Fruit fly (Drosophila melanogaster) whole organism, embryonic: ENCODE data around the gene CG8419.

Source experiments
- Awh ChIP-seq: fragments of 200-800 bp; sonication (Bioruptor generic); IDR thresholded peaks from 2 replicates; pipeline ENCODE4, ENCODE4 v1.3.6; 2022; ENCODE audit warnings: missing biosample characterization, missing genetic modification characterization
- B-H2 ChIP-seq: fragments of 200-800 bp; sonication (Bioruptor generic); optimal IDR thresholded peaks from 2 replicates; lab custom pipeline; 2018; ENCODE audit warnings: missing biosample characterization, mild to moderate bottlenecking, missing genetic modification characterization
- CG10267 ChIP-seq: fragments of 200-800 bp; sonication (Bioruptor generic); optimal IDR thresholded peaks from 2 replicates; lab custom pipeline; 2018; ENCODE audit warnings: missing biosample characterization, mild to moderate bottlenecking, missing genetic modification characterization, moderate library complexity
- CG11560 ChIP-seq: fragments of 200-800 bp; sonication (Bioruptor generic); IDR thresholded peaks from 3 replicates; pipeline ENCODE4 v1.3.6; 2022; ENCODE audit warnings: missing biosample characterization, missing genetic modification characterization
- CG12236 ChIP-seq: fragments of 200-800 bp; sonication (Bioruptor generic); optimal IDR thresholded peaks from 2 replicates; lab custom pipeline; 2016; ENCODE audit warnings: missing biosample characterization, missing genetic modification characterization
- CG13624 ChIP-seq: fragments of 200-800 bp; sonication (Bioruptor generic); optimal IDR thresholded peaks from 2 replicates; lab custom pipeline; 2016; ENCODE audit warnings: missing biosample characterization, missing genetic modification characterization
- CG16779 ChIP-seq: fragments of 200-800 bp; sonication (Bioruptor generic); IDR thresholded peaks from 2 replicates; pipeline ENCODE4 v1.3.6; 2022; ENCODE audit warnings: missing biosample characterization, missing genetic modification characterization
- CG17328 ChIP-seq: fragments of 200-800 bp; sonication (Bioruptor generic); IDR thresholded peaks from 2 replicates; pipeline ENCODE4 v1.3.6; 2022; ENCODE audit warnings: missing biosample characterization, missing genetic modification characterization
- CG17802 ChIP-seq: fragments of 200-800 bp; sonication (Bioruptor generic); optimal IDR thresholded peaks from 2 replicates; lab custom pipeline; 2018; ENCODE audit warnings: missing biosample characterization, mild to moderate bottlenecking, missing genetic modification characterization, moderate library complexity
- CG18011 ChIP-seq: fragments of 200-800 bp; sonication (Bioruptor generic); optimal IDR thresholded peaks from 2 replicates; lab custom pipeline; 2017; ENCODE audit warnings: missing biosample characterization, missing genetic modification characterization, mild to moderate bottlenecking, moderate library complexity, missing genotype
- CG2116 ChIP-seq: fragments of 200-800 bp; sonication (Bioruptor generic); optimal IDR thresholded peaks from 3 replicates; lab custom pipeline; 2018; ENCODE audit warnings: missing biosample characterization, mild to moderate bottlenecking, missing genetic modification characterization
- CG2120 ChIP-seq: fragments of 200-800 bp; sonication (Bioruptor generic); optimal IDR thresholded peaks from 3 replicates; lab custom pipeline; 2016; ENCODE audit warnings: missing biosample characterization, missing genetic modification characterization
- CG31441 ChIP-seq: fragments of 200-800 bp; sonication (Bioruptor generic); IDR thresholded peaks from 2 replicates; pipeline ENCODE4 v1.3.6; 2022; ENCODE audit warnings: missing biosample characterization, missing genetic modification characterization
- CG5245 ChIP-seq: fragments of 200-800 bp; sonication (Bioruptor generic); optimal IDR thresholded peaks from 3 replicates; lab custom pipeline; 2016; ENCODE audit warnings: missing biosample characterization, missing genetic modification characterization
- CG9609 ChIP-seq: fragments of 200-800 bp; sonication (Bioruptor generic); optimal IDR thresholded peaks from 3 replicates; lab custom pipeline; 2016; ENCODE audit warnings: missing biosample characterization, missing genetic modification characterization
- CTCF ChIP-seq: fragments of 200-800 bp; sonication (Bioruptor generic); optimal IDR thresholded peaks from 2 replicates; lab custom pipeline; 2017; ENCODE audit warnings: missing biosample characterization, mild to moderate bottlenecking, missing genetic modification characterization, moderate library complexity
- Chrac-16 ChIP-seq: fragments of 200-800 bp; sonication (Bioruptor generic); optimal IDR thresholded peaks from 3 replicates; lab custom pipeline; 2016; ENCODE audit warnings: missing biosample characterization, missing genetic modification characterization
- Dll ChIP-seq: fragments of 200-800 bp; sonication (Bioruptor generic); IDR thresholded peaks from 4 replicates; pipeline ENCODE4 v1.3.6; 2022; ENCODE audit warnings: missing biosample characterization, missing genetic modification characterization; ENCODE audit not compliant: partially characterized antibody
- Dref ChIP-seq: fragments of 200-800 bp; sonication (Bioruptor generic); IDR thresholded peaks from 2 replicates; pipeline ENCODE4 v1.3.6; 2022; ENCODE audit warnings: missing biosample characterization, missing genetic modification characterization
- Hr39 ChIP-seq: fragments of >200 bp; optimal IDR thresholded peaks from 2 replicates; lab custom pipeline; 2017
- MESR4 ChIP-seq: fragments of 200-800 bp; sonication (Bioruptor generic); optimal IDR thresholded peaks from 2 replicates; lab custom pipeline; 2018; ENCODE audit warnings: missing biosample characterization, mild to moderate bottlenecking, missing genetic modification characterization, moderate library complexity
- Mad ChIP-seq: fragments of 200-800 bp; sonication (Bioruptor generic); optimal IDR thresholded peaks from 2 replicates; lab custom pipeline; 2016; ENCODE audit warnings: missing biosample characterization, missing genetic modification characterization
- Sin3A ChIP-seq: fragments of >200 bp; optimal IDR thresholded peaks from 2 replicates; lab custom pipeline; 2018
- Sox100B ChIP-seq: fragments of 200-800 bp; sonication (Bioruptor generic); optimal IDR thresholded peaks from 3 replicates; lab custom pipeline; 2018; ENCODE audit warnings: missing biosample characterization, mild to moderate bottlenecking, missing genetic modification characterization
- Spps ChIP-seq: fragments of 200-800 bp; sonication (Bioruptor generic); optimal IDR thresholded peaks from 2 replicates; lab custom pipeline; 2018; ENCODE audit warnings: missing biosample characterization, mild to moderate bottlenecking, missing genetic modification characterization
- Trl ChIP-seq, 3 experiments: fragments of >200 bp in 2 of 3; fragments of 200-800 bp in 1 of 3; sonication (Bioruptor generic) in 1 of 3; optimal IDR thresholded peaks; 2 replicates in 1 of 3; 3 replicates in 2 of 3; lab custom pipeline; 2016 to 2017; ENCODE audit warnings: missing biosample characterization in 1 of 3, missing genetic modification characterization in 1 of 3
- Xrp1 ChIP-seq: fragments of 200-800 bp; sonication (Bioruptor generic); IDR thresholded peaks from 2 replicates; pipeline ENCODE4 v1.3.6; 2022; ENCODE audit warnings: missing biosample characterization, missing genetic modification characterization
- amos ChIP-seq: fragments of 200-800 bp; sonication (Bioruptor generic); IDR thresholded peaks from 2 replicates; pipeline ENCODE4 v1.3.6; 2022; ENCODE audit warnings: missing biosample characterization, missing genetic modification characterization; ENCODE audit not compliant: partially characterized antibody
- bsh ChIP-seq, 2 experiments: fragments of 200-800 bp; sonication (Bioruptor generic); optimal IDR thresholded peaks; 2 replicates each; lab custom pipeline; 2017 to 2018; ENCODE audit warnings: mild to moderate bottlenecking in 2 of 2, missing biosample characterization in 2 of 2, missing genetic modification characterization in 2 of 2, moderate library complexity in 1 of 2
- btn ChIP-seq: fragments of 200-800 bp; sonication (Bioruptor generic); optimal IDR thresholded peaks from 2 replicates; lab custom pipeline; 2016; ENCODE audit warnings: missing biosample characterization, missing genetic modification characterization
- chinmo ChIP-seq: fragments of 200-800 bp; sonication (Bioruptor generic); IDR thresholded peaks from 4 replicates; pipeline ENCODE4 v1.3.6; 2022; ENCODE audit warnings: missing biosample characterization, missing genetic modification characterization; ENCODE audit not compliant: partially characterized antibody
- crc ChIP-seq: fragments of 200-800 bp; sonication (Bioruptor generic); optimal IDR thresholded peaks from 2 replicates; lab custom pipeline; 2016; ENCODE audit warnings: missing biosample characterization, missing genetic modification characterization
- croc ChIP-seq: fragments of 200-800 bp; sonication (Bioruptor generic); conservative IDR thresholded peaks from 3 replicates; pipeline ENCODE4 v1.3.6; 2022; ENCODE audit warnings: missing biosample characterization, missing genetic modification characterization
- gce ChIP-seq: fragments of 200-800 bp; sonication (Bioruptor generic); IDR thresholded peaks from 3 replicates; pipeline ENCODE4 v1.3.6; 2022; ENCODE audit warnings: missing biosample characterization, missing genetic modification characterization
- gfzf ChIP-seq: fragments of 200-800 bp; sonication (Bioruptor generic); optimal IDR thresholded peaks from 2 replicates; lab custom pipeline; 2016; ENCODE audit warnings: missing biosample characterization, mild to moderate bottlenecking, missing genetic modification characterization, moderate library complexity
- gsb-n ChIP-seq: fragments of 200-800 bp; sonication (Bioruptor generic); optimal IDR thresholded peaks from 3 replicates; lab custom pipeline; 2018; ENCODE audit warnings: missing biosample characterization, mild to moderate bottlenecking, missing genetic modification characterization
- hkb ChIP-seq, 2 experiments: fragments of 200-800 bp in 1 of 2; fragments of >200 bp in 1 of 2; sonication (Bioruptor generic) in 1 of 2; IDR thresholded peaks in 1 of 2; optimal IDR thresholded peaks in 1 of 2; 2 replicates each; pipeline versions ENCODE4 v1.3.6 to Lab custom; 2017 to 2022; ENCODE audit warnings: missing biosample characterization in 1 of 2, missing genetic modification characterization in 1 of 2
- lilli ChIP-seq: fragments of 200-800 bp; sonication (Bioruptor generic); optimal IDR thresholded peaks from 3 replicates; lab custom pipeline; 2016; ENCODE audit warnings: missing biosample characterization, missing genetic modification characterization
- lov ChIP-seq, 2 experiments: fragments of 200-800 bp in 1 of 2; fragments of >200 bp in 1 of 2; sonication (Bioruptor generic) in 1 of 2; IDR thresholded peaks in 1 of 2; optimal IDR thresholded peaks in 1 of 2; 2 replicates in 1 of 2; 3 replicates in 1 of 2; pipeline versions ENCODE4 v1.3.6 to Lab custom; 2017 to 2022; ENCODE audit warnings: missing biosample characterization in 1 of 2, missing genetic modification characterization in 1 of 2
- mld ChIP-seq: fragments of 200-800 bp; sonication (Bioruptor generic); IDR thresholded peaks from 3 replicates; pipeline ENCODE4 v1.3.6; 2022; ENCODE audit warnings: missing biosample characterization, missing genetic modification characterization; ENCODE audit not compliant: partially characterized antibody
- nau ChIP-seq: fragments of 200-800 bp; sonication (Bioruptor generic); optimal IDR thresholded peaks from 3 replicates; lab custom pipeline; 2017; ENCODE audit warnings: missing biosample characterization, mild to moderate bottlenecking, missing genetic modification characterization, missing genetic modification reagents
- oc ChIP-seq: fragments of 200-800 bp; sonication (Bioruptor generic); optimal IDR thresholded peaks from 2 replicates; lab custom pipeline; 2018; ENCODE audit warnings: missing biosample characterization, mild to moderate bottlenecking, missing genetic modification characterization, moderate library complexity
- org-1 ChIP-seq: fragments of 200-800 bp; sonication (Bioruptor generic); optimal IDR thresholded peaks from 2 replicates; lab custom pipeline; 2017; ENCODE audit warnings: missing biosample characterization, missing genetic modification characterization
- pnt ChIP-seq: fragments of 200-800 bp; sonication (Bioruptor generic); optimal IDR thresholded peaks from 3 replicates; lab custom pipeline; 2016; ENCODE audit warnings: missing biosample characterization, missing genetic modification characterization
- prd ChIP-seq, 3 experiments: fragments of >200 bp in 2 of 3; fragments of 200-800 bp in 1 of 3; sonication (Bioruptor generic) in 1 of 3; optimal IDR thresholded peaks in 2 of 3; IDR thresholded peaks in 1 of 3; 2 replicates in 2 of 3; 3 replicates in 1 of 3; pipeline versions ENCODE4 v1.3.6 to Lab custom; 2017 to 2022; ENCODE audit warnings: missing biosample characterization in 1 of 3, missing genetic modification characterization in 1 of 3
- ro ChIP-seq: fragments of 200-800 bp; sonication (Bioruptor generic); IDR thresholded peaks from 2 replicates; pipeline ENCODE4 v1.3.6; 2022; ENCODE audit warnings: missing biosample characterization, missing genetic modification characterization
- salm ChIP-seq: fragments of 200-800 bp; sonication (Bioruptor generic); optimal IDR thresholded peaks from 2 replicates; lab custom pipeline; 2018; ENCODE audit warnings: missing biosample characterization, mild to moderate bottlenecking, missing genetic modification characterization
- sim ChIP-seq: fragments of 200-800 bp; sonication (Bioruptor generic); IDR thresholded peaks from 2 replicates; pipeline ENCODE4 v1.3.6; 2022; ENCODE audit warnings: missing biosample characterization, missing genetic modification characterization
- tin ChIP-seq: fragments of 200-800 bp; sonication (Bioruptor generic); optimal IDR thresholded peaks from 3 replicates; lab custom pipeline; 2016; ENCODE audit warnings: missing biosample characterization, missing genetic modification characterization
- tx ChIP-seq: fragments of 200-800 bp; sonication (Bioruptor generic); optimal IDR thresholded peaks from 2 replicates; lab custom pipeline; 2016; ENCODE audit warnings: missing biosample characterization, missing genetic modification characterization
- unpg ChIP-seq: fragments of 200-800 bp; sonication (Bioruptor generic); optimal IDR thresholded peaks from 3 replicates; lab custom pipeline; 2018; ENCODE audit warnings: missing biosample characterization, mild to moderate bottlenecking, missing genetic modification characterization, moderate library complexity

Gene CG8419

dm6 chr2L:8198757-8199156, 7.2 kb upstream of the CG8419 start, which contains the start of gene PGAP5 (continued):
- TF ChIP-seq CG17802 (tag; lab: Kevin White, UChicago) (no peak), Awh (GFP tag; lab: Robert Waterston, UW) (no peak), gfzf (peak; percentile 30), Dll (peak; percentile 96), CTCF (GFP tag; lab: Kevin White, UChicago) (no peak), croc (no peak), Sin3A (peak; percentile 61), CG18011 (peak; percentile 10), CG17328 (GFP tag; lab: Robert Waterston, UW) (no peak), unpg (GFP tag; lab: Kevin White, UChicago) (no peak), tin (GFP tag; lab: Kevin White, UChicago) (no peak), sim (GFP tag; lab: Robert Waterston, UW) (no peak), CG11560 (tag; lab: Robert Waterston, UW) (peak; percentile 99), Mad (GFP tag; lab: Kevin White, UChicago) (peak; percentile 5), CG9609 (no peak), MESR4 (GFP tag; lab: Kevin White, UChicago) (peak; percentile 47), CG16779 (GFP tag; lab: Robert Waterston, UW) (no peak), lilli (GFP tag; lab: Kevin White, UChicago) (peak; percentile 44), lov (optimal IDR thresholded peaks at IDR 0.05; lab: Kevin White, UChicago) (no peak), lov (GFP tag; IDR thresholded peaks at IDR 0.05; lab: Robert Waterston, UW) (no peak), Dref (peak; percentile 89), Xrp1 (GFP tag; lab: Robert Waterston, UW) (no peak), btn (GFP tag; lab: Kevin White, UChicago) (no peak), CG13624 (GFP tag; lab: Kevin White, UChicago) (peak; percentile 19), Chrac-16 (GFP tag; lab: Kevin White, UChicago) (no peak), B-H2 (GFP tag; lab: Kevin White, UChicago) (peak; percentile 73), bsh (GFP tag; optimal IDR thresholded peaks at IDR 0.05; lab: Kevin White, UChicago) (no peak), nau (no peak), salm (tag; lab: Kevin White, UChicago) (no peak), crc (no peak), mld (GFP tag; lab: Robert Waterston, UW) (peak; percentile 74; the same call in 2 of the 3 replicates), gce (no peak), CG12236 (GFP tag; lab: Kevin White, UChicago) (no peak), CG2120 (GFP tag; lab: Kevin White, UChicago) (peak; percentile 60), hkb (optimal IDR thresholded peaks at IDR 0.05; lab: Kevin White, UChicago) (no peak), hkb (GFP tag; IDR thresholded peaks at IDR 0.05; lab: Robert Waterston, UW) (no peak), ro (GFP tag; lab: Robert Waterston, UW) (no peak), Hr39 (lab: Kevin White, UChicago) (no peak), org-1 (GFP tag; lab: Kevin White, UChicago) (no peak), CG10267 (tag; lab: Kevin White, UChicago) (peak; percentile 93), gsb-n (tag; lab: Kevin White, UChicago) (no peak), oc (no peak), CG31441 (GFP tag; lab: Robert Waterston, UW) (no peak), Spps (no peak), prd (optimal IDR thresholded peaks at IDR 0.05; lab: Kevin White, UChicago) (no peak), prd (GFP tag; IDR thresholded peaks at IDR 0.05; lab: Robert Waterston, UW) (no peak), amos (GFP tag; lab: Robert Waterston, UW) (peak; percentile 97), pnt (no peak), tx (GFP tag; lab: Kevin White, UChicago) (no peak), chinmo (GFP tag; lab: Robert Waterston, UW) (peak; percentile 93), CG2116 (GFP tag; lab: Kevin White, UChicago) (peak; percentile 56), CG5245 (GFP tag; lab: Kevin White, UChicago) (no peak), Sox100B (GFP tag; lab: Kevin White, UChicago) (no peak), Trl (optimal IDR thresholded peaks at IDR 0.05; lab: Kevin White, UChicago) (no peak), Trl (GFP tag; optimal IDR thresholded peaks at IDR 0.05; lab: Kevin White, UChicago) (no peak)
